Fruit fly (Drosophila melanogaster) whole organism, pupa: ENCODE measurements around the gene CG10298.

Experiments
- CG10348 ChIP-seq: fragments of 200-800 bp; sonication (Bioruptor generic); IDR thresholded peaks from 2 replicates; pipeline ENCODE4 v1.3.6; 2022; ENCODE audit warnings: missing biosample characterization, missing genetic modification characterization
- CG12605 ChIP-seq: fragments of 200-800 bp; sonication (Bioruptor generic); IDR thresholded peaks from 2 replicates; pipeline ENCODE4 v1.3.6; 2022; ENCODE audit warnings: missing biosample characterization, missing genetic modification characterization
- CG13204 ChIP-seq: fragments of 200-800 bp; sonication (Bioruptor generic); optimal IDR thresholded peaks from 2 replicates; lab custom pipeline; 2018; ENCODE audit warnings: missing biosample characterization, mild to moderate bottlenecking, missing genetic modification characterization, moderate library complexity
- CG14655 ChIP-seq: fragments of 200-800 bp; sonication (Bioruptor generic); optimal IDR thresholded peaks from 3 replicates; lab custom pipeline; 2017; ENCODE audit warnings: mild to moderate bottlenecking, missing biosample characterization, missing genetic modification reagents, missing genetic modification characterization
- CG15710 ChIP-seq: fragments of 200-800 bp; sonication (Bioruptor generic); optimal IDR thresholded peaks from 2 replicates; lab custom pipeline; 2018; ENCODE audit warnings: missing biosample characterization, mild to moderate bottlenecking, missing genetic modification characterization, moderate library complexity
- CG17806 ChIP-seq: fragments of 200-800 bp; sonication (Bioruptor generic); optimal IDR thresholded peaks from 2 replicates; lab custom pipeline; 2018; ENCODE audit warnings: missing biosample characterization, mild to moderate bottlenecking, missing genetic modification characterization, moderate library complexity
- CG32121 ChIP-seq: fragments of 200-800 bp; sonication (Bioruptor generic); IDR thresholded peaks from 2 replicates; pipeline ENCODE4 v1.3.6; 2022; ENCODE audit warnings: missing biosample characterization, missing genetic modification characterization
- CG34367 ChIP-seq: fragments of 200-800 bp; sonication (Bioruptor generic); optimal IDR thresholded peaks from 2 replicates; lab custom pipeline; 2018; ENCODE audit warnings: missing biosample characterization, mild to moderate bottlenecking, missing genetic modification characterization
- CG4496 ChIP-seq: fragments of 200-800 bp; sonication (Bioruptor generic); IDR thresholded peaks from 3 replicates; pipeline ENCODE4 v1.3.6; 2022; ENCODE audit warnings: missing biosample characterization, missing genetic modification characterization
- CG8159 ChIP-seq: fragments of 200-800 bp; sonication (Bioruptor generic); optimal IDR thresholded peaks from 3 replicates; lab custom pipeline; 2018; ENCODE audit warnings: missing biosample characterization, mild to moderate bottlenecking, missing genetic modification characterization, moderate library complexity
- CG8301 ChIP-seq: fragments of 200-800 bp; sonication (Bioruptor generic); optimal IDR thresholded peaks from 2 replicates; lab custom pipeline; 2018; ENCODE audit warnings: missing biosample characterization, mild to moderate bottlenecking, missing genetic modification characterization
- CG9948 ChIP-seq: fragments of 200-800 bp; sonication (Bioruptor generic); optimal IDR thresholded peaks from 2 replicates; lab custom pipeline; 2018; ENCODE audit warnings: missing biosample characterization, mild to moderate bottlenecking, missing genetic modification characterization, moderate library complexity
- D1 ChIP-seq: fragments of 200-800 bp; sonication (Bioruptor generic); optimal IDR thresholded peaks from 2 replicates; lab custom pipeline; 2018; ENCODE audit warnings: missing biosample characterization, mild to moderate bottlenecking, missing genetic modification characterization, moderate library complexity
- EcR ChIP-seq: fragments of 200-800 bp; sonication (Bioruptor generic); optimal IDR thresholded peaks from 3 replicates; lab custom pipeline; 2019; ENCODE audit warnings: missing biosample characterization, missing genetic modification characterization, mild to moderate bottlenecking, moderate library complexity, missing genetic modification reagents
- Ets98B ChIP-seq: fragments of 200-800 bp; sonication (Bioruptor generic); IDR thresholded peaks from 2 replicates; pipeline ENCODE4 v1.3.6; 2022; ENCODE audit warnings: missing biosample characterization, missing genetic modification characterization
- Pif1A ChIP-seq: fragments of 200-800 bp; sonication (Bioruptor generic); optimal IDR thresholded peaks from 3 replicates; lab custom pipeline; 2016; ENCODE audit warnings: missing biosample characterization, missing genetic modification characterization
- Pif1B ChIP-seq: fragments of 200-800 bp; sonication (Bioruptor generic); optimal IDR thresholded peaks from 3 replicates; lab custom pipeline; 2016; ENCODE audit warnings: missing biosample characterization, missing genetic modification characterization
- Snoo ChIP-seq: fragments of 200-800 bp; sonication (Bioruptor generic); optimal IDR thresholded peaks from 3 replicates; lab custom pipeline; 2017; ENCODE audit warnings: missing biosample characterization, mild to moderate bottlenecking, missing genetic modification characterization, inconsistent platforms
- fd96Ca ChIP-seq: fragments of 200-800 bp; sonication (Bioruptor generic); IDR thresholded peaks from 3 replicates; pipeline ENCODE4 v1.3.6; 2022; ENCODE audit warnings: missing biosample characterization, missing genetic modification characterization
- gl ChIP-seq: fragments of 200-800 bp; sonication (Bioruptor generic); optimal IDR thresholded peaks from 2 replicates; lab custom pipeline; 2018; ENCODE audit warnings: missing biosample characterization, mild to moderate bottlenecking, missing genetic modification characterization
- rn ChIP-seq: fragments of 200-800 bp; sonication (Bioruptor generic); IDR thresholded peaks from 2 replicates; pipeline ENCODE4 v1.3.6; 2022; ENCODE audit warnings: missing biosample characterization, missing genetic modification characterization

The CG10298 gene

DNA sequence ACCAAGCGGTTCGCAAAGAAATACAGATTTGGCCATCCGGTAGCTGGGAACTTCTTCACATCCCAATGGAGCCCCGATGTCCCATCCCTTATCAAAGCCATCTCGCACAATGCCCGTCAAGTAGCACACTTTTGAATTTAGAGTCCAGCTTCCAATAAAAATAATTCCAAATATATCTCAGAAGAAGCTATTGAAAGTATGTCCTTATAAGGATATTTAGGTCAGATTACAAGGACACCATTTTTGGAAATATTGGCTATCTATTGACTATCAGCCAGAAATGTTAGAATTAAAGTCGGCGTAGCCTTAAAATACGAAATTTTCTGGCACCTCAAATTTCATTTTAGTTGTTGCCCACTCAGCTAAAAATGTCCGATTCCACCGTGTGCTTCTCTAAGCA lies at the start of gene CG10298:
Gene CG10298 (plus strand): TSS at position 301 of the 400 bp plus-strand sequence.
- TF ChIP-seq rn (GFP tag; lab: Robert Waterston, UW) (no peak), D1 (tag; lab: Kevin White, UChicago) (no peak), CG8301 (tag; lab: Kevin White, UChicago) (no peak), Snoo (tag; lab: Kevin White, UChicago) (no peak), CG14655 (no peak), CG32121 (GFP tag; lab: Robert Waterston, UW) (no peak), CG9948 (tag; lab: Kevin White, UChicago) (no peak), Pif1B (no peak), CG4496 (GFP tag; lab: Robert Waterston, UW) (no peak), CG10348 (GFP tag; lab: Robert Waterston, UW) (no peak), fd96Ca (no peak), gl (no peak), Ets98B (GFP tag; lab: Robert Waterston, UW) (no peak), CG12605 (no peak), CG13204 (GFP tag; lab: Kevin White, UChicago) (no peak), CG17806 (tag; lab: Kevin White, UChicago) (no peak), Pif1A (no peak)

dm6 chr3R:6294046-6294445 lies 48.8 kb upstream of the CG10298 start:
- TF ChIP-seq Pif1B = no peak
- no peak for TF ChIP-seq CG15710 (tag; lab: Kevin White, UChicago)
- TF ChIP-seq CG8159 = no peak
- TF ChIP-seq CG13204 (GFP tag; lab: Kevin White, UChicago) = no peak
- TF ChIP-seq CG17806 (tag; lab: Kevin White, UChicago) = no peak
- no peak for TF ChIP-seq CG34367
- TF ChIP-seq fd96Ca = no peak
- TF ChIP-seq CG32121 (GFP tag; lab: Robert Waterston, UW) = no peak
- TF ChIP-seq Ets98B (GFP tag; lab: Robert Waterston, UW) = no peak
- TF ChIP-seq Snoo (tag; lab: Kevin White, UChicago) = no peak
- TF ChIP-seq CG8301 (tag; lab: Kevin White, UChicago) = no peak
- TF ChIP-seq CG12605 = no peak
- no peak for TF ChIP-seq CG10348 (GFP tag; lab: Robert Waterston, UW)
- no peak for TF ChIP-seq CG9948 (tag; lab: Kevin White, UChicago)
- TF ChIP-seq Pif1A = no peak
- TF ChIP-seq, all 21 proteins: peak for 0

DNA sequence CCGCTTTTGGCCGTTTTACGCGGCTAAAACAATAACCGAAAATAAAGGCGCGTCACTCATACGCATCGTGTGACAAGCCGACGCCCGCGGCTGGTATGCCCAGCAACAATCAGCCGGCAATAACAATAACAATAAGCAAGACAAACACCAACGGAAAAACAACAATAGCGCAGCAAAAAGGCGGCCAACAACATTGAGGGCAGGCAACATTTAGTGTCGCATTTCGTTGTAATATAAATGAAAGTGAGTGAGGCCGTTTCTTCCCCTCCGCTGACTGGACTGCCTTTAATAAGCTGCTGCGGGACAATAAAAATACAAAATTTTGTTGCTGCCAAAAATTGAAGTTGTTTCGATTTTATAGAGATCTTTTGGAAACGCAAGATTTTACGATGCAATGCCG lies 45.6 kb upstream of the CG10298 start:
- TF ChIP-seq CG9948 (tag; lab: Kevin White, UChicago) = no peak
- no peak for TF ChIP-seq CG17806 (tag; lab: Kevin White, UChicago)
- TF ChIP-seq CG14655 = no peak
- no peak for TF ChIP-seq Pif1A
- no peak for TF ChIP-seq gl
- no peak for TF ChIP-seq CG10348 (GFP tag; lab: Robert Waterston, UW)
- TF ChIP-seq CG32121 (GFP tag; lab: Robert Waterston, UW) = no peak
- no peak for TF ChIP-seq Pif1B
- TF ChIP-seq CG8301 (tag; lab: Kevin White, UChicago) = no peak
- no peak for TF ChIP-seq CG12605
- no peak for TF ChIP-seq CG34367
- no peak for TF ChIP-seq D1 (tag; lab: Kevin White, UChicago)
- TF ChIP-seq CG13204 (GFP tag; lab: Kevin White, UChicago) = no peak
- TF ChIP-seq CG15710 (tag; lab: Kevin White, UChicago) = no peak
- no peak for TF ChIP-seq CG4496 (GFP tag; lab: Robert Waterston, UW)
- TF ChIP-seq EcR (GFP tag; lab: Kevin White, UChicago) = no peak

DNA sequence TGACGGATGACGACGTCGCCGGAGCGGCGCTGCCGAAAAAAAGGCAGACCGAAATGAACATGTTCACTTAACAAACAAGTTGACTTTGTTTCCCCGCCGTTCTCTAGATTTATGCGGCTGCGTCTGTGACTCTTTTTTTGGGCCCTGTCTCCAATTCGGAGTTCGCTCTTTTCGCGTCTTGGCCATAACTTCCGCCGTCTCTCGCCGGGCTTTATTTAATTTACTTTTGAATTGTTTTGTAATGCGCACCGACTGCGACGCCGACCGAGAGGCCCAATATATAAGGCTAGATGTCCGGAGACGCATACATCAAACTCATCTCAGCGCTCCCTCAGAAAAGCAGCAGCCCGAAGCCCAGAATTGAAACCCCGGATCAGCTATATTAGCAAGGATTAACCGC lies 44.0 kb upstream of the CG10298 start, which contains the start of gene Osi14:
Gene Osi14 (plus strand): TSS at position 301 of the 400 bp plus-strand sequence.
- TF ChIP-seq Snoo (tag; lab: Kevin White, UChicago) = no peak
- no peak for TF ChIP-seq CG4496 (GFP tag; lab: Robert Waterston, UW)
- no peak for TF ChIP-seq Pif1B
- no peak for TF ChIP-seq EcR (GFP tag; lab: Kevin White, UChicago)
- no peak for TF ChIP-seq gl
- TF ChIP-seq CG12605 = no peak
- no peak for TF ChIP-seq CG13204 (GFP tag; lab: Kevin White, UChicago)
- no peak for TF ChIP-seq CG15710 (tag; lab: Kevin White, UChicago)

DNA sequence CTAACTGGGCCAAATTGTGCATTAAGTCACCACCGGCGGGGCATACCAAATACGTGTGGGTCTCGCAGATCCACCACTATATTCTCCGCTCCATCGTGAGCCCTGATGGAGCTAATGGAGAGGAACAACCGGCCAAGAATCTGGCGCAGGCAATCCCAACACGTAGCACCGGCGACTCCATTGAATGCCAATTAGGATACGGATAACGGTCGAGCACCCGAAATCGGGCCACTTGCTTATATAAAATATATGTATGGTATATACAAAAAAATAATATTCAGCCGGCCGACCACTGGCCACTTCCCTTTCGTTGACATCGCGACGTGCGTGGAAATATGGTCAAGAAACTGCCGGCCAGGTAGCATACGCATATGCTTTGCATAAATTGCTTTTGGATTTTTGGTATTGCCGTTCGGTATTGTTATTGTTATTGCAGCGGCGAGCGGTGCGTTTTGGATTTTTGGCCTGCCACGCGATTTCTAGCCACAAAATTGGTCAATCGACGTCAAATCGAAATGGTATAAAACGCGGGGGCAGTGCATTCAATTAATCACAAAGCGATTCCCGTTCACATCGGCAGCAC lies 41.5 kb upstream of the CG10298 start, which contains the start of gene Osi15:
Gene Osi15 (plus strand): TSS at position 548 of the 583 bp plus-strand sequence.
- no peak for TF ChIP-seq CG32121 (GFP tag; lab: Robert Waterston, UW)
- TF ChIP-seq D1 (tag; lab: Kevin White, UChicago) = no peak
- no peak for TF ChIP-seq CG10348 (GFP tag; lab: Robert Waterston, UW)
- no peak for TF ChIP-seq CG4496 (GFP tag; lab: Robert Waterston, UW)
- TF ChIP-seq fd96Ca = no peak
- no peak for TF ChIP-seq gl
- no peak for TF ChIP-seq EcR (GFP tag; lab: Kevin White, UChicago)
- no peak for TF ChIP-seq rn (GFP tag; lab: Robert Waterston, UW)
- TF ChIP-seq CG17806 (tag; lab: Kevin White, UChicago) = no peak
- no peak for TF ChIP-seq CG13204 (GFP tag; lab: Kevin White, UChicago)
- TF ChIP-seq CG8159 = no peak
- TF ChIP-seq Ets98B (GFP tag; lab: Robert Waterston, UW) = no peak
- no peak for TF ChIP-seq CG9948 (tag; lab: Kevin White, UChicago)
- no peak for TF ChIP-seq Pif1B
- TF ChIP-seq CG15710 (tag; lab: Kevin White, UChicago) = no peak
- TF ChIP-seq Pif1A = no peak

- TF ChIP-seq CG8301 (tag; lab: Kevin White, UChicago) (no peak), EcR (GFP tag; lab: Kevin White, UChicago) (no peak), CG4496 (GFP tag; lab: Robert Waterston, UW) (no peak), CG34367 (no peak), CG8159 (no peak), fd96Ca (no peak), CG15710 (tag; lab: Kevin White, UChicago) (no peak), CG9948 (tag; lab: Kevin White, UChicago) (no peak), Ets98B (GFP tag; lab: Robert Waterston, UW) (no peak), rn (GFP tag; lab: Robert Waterston, UW) (no peak), D1 (tag; lab: Kevin White, UChicago) (no peak), Pif1B (no peak), CG32121 (GFP tag; lab: Robert Waterston, UW) (no peak), CG14655 (no peak)
These were observed 39.1 kb upstream of the CG10298 start, which contains the start of gene CG46396 for dm6 chr3R:6303738-6304137. Gene CG46396, plus strand, starts transcription at chr3R:6304038.
